Fruit fly (Drosophila melanogaster): ENCODE measurements around the gene CG7720.

CG7720 gene

dm6 chr3R:18741027-18741843, 53.7 kb downstream of the CG7720 start (continued):
- TF ChIP-seq gsb-n (tag; optimal IDR thresholded peaks at IDR 0.05), result peak; percentile 94
- TF ChIP-seq nerfin-2 (GFP tag; IDR thresholded peaks at IDR 0.05; ENCODE audit: partially characterized antibody), result no peak
- peak; percentile 94 for TF ChIP-seq H2.0 (GFP tag; IDR thresholded peaks at IDR 0.05)
- peak; percentile 95 for TF ChIP-seq scrt (GFP tag; optimal IDR thresholded peaks at IDR 0.05)
- TF ChIP-seq mam (GFP tag; optimal IDR thresholded peaks at IDR 0.05), result peak; percentile 89
- TF ChIP-seq az2 (GFP tag; optimal IDR thresholded peaks at IDR 0.05), result peak; percentile 94
- no peak for TF ChIP-seq CG2129 (GFP tag; IDR thresholded peaks at IDR 0.05; ENCODE audit: partially characterized antibody)
- TF ChIP-seq CG3726 (GFP tag; IDR thresholded peaks at IDR 0.05), result peak; percentile 94
- TF ChIP-seq dm (GFP tag; optimal IDR thresholded peaks at IDR 0.05), result peak; percentile 68
- peak; percentile 88 for TF ChIP-seq kah (GFP tag; optimal IDR thresholded peaks at IDR 0.05)
- TF ChIP-seq BEAF-32 (GFP tag; optimal IDR thresholded peaks at IDR 0.05), result peak; percentile 7
- TF ChIP-seq CG12942 (GFP tag; optimal IDR thresholded peaks at IDR 0.05), result peak; percentile 94
- peak; percentile 21 for TF ChIP-seq CG14965 (GFP tag; optimal IDR thresholded peaks at IDR 0.05; ENCODE audit: borderline replicate concordance)
- TF ChIP-seq sug (tag; optimal IDR thresholded peaks at IDR 0.05), result peak; percentile 90
- no peak for TF ChIP-seq Sin3A (optimal IDR thresholded peaks at IDR 0.05)
- peak; percentile 89 for TF ChIP-seq gro (GFP tag; optimal IDR thresholded peaks at IDR 0.05)
- TF ChIP-seq Ptx1 (GFP tag; IDR thresholded peaks at IDR 0.05), result peak; percentile 96
- peak; percentile 92 for TF ChIP-seq CG11696 (GFP tag; IDR thresholded peaks at IDR 0.05)
- peak; percentile 57 for TF ChIP-seq shn (GFP tag; optimal IDR thresholded peaks at IDR 0.05)
- TF ChIP-seq GATAe (GFP tag; conservative IDR thresholded peaks at IDR 0.05), result peak; percentile 73
- peak; percentile 74 for TF ChIP-seq CG10565 (GFP tag; optimal IDR thresholded peaks at IDR 0.05)
- TF ChIP-seq Med (GFP tag), result peak; percentile 97
- peak; percentile 86 for TF ChIP-seq CG8281 (tag; optimal IDR thresholded peaks at IDR 0.05)
- peak; percentile 97 for TF ChIP-seq CG14441 (GFP tag; IDR thresholded peaks at IDR 0.05)
- TF ChIP-seq chif (GFP tag; optimal IDR thresholded peaks at IDR 0.05), result peak; percentile 71 to 82
- TF ChIP-seq CG34224 (GFP tag; IDR thresholded peaks at IDR 0.05; ENCODE audit: partially characterized antibody), result no peak
- TF ChIP-seq CG13624 (GFP tag; optimal IDR thresholded peaks at IDR 0.05), result peak; percentile 78
- TF ChIP-seq CG11247 (GFP tag; IDR thresholded peaks at IDR 0.05), result peak; percentile 96
- TF ChIP-seq vnd (GFP tag; IDR thresholded peaks at IDR 0.05; ENCODE audit: partially characterized antibody), result no peak
- 0 out of 4 replicates have a peak, but pooled peaks have one; percentile 50 for TF ChIP-seq chinmo (GFP tag; IDR thresholded peaks at IDR 0.05; ENCODE audit: partially characterized antibody)
- peak; percentile 14 for TF ChIP-seq pzg (GFP tag; optimal IDR thresholded peaks at IDR 0.05)
- TF ChIP-seq knrl (GFP tag; IDR thresholded peaks at IDR 0.05; ENCODE audit: partially characterized antibody), result no peak
- no peak for TF ChIP-seq tll (GFP tag; optimal IDR thresholded peaks at IDR 0.05)
- TF ChIP-seq CG16815 (GFP tag; optimal IDR thresholded peaks at IDR 0.05), result peak; percentile 88
- peak; percentile 85 for TF ChIP-seq ash1 (GFP tag; optimal IDR thresholded peaks at IDR 0.05)
- TF ChIP-seq lilli (GFP tag; optimal IDR thresholded peaks at IDR 0.05), result peak; percentile 96
- TF ChIP-seq twi (tag; optimal IDR thresholded peaks at IDR 0.05), result peak; percentile 92
- peak; percentile 92 for TF ChIP-seq C15 (GFP tag; IDR thresholded peaks at IDR 0.05)
- TF ChIP-seq ken (GFP tag; IDR thresholded peaks at IDR 0.05), result peak; percentile 94
- no peak for TF ChIP-seq br (optimal IDR thresholded peaks at IDR 0.05)
- TF ChIP-seq nau (GFP tag; optimal IDR thresholded peaks at IDR 0.05), result peak; percentile 94
- peak; percentile 93 for TF ChIP-seq danr (GFP tag; IDR thresholded peaks at IDR 0.05)
- TF ChIP-seq exex (tag; optimal IDR thresholded peaks at IDR 0.05), result peak; percentile 81
- peak; percentile 97 for TF ChIP-seq BtbVII (GFP tag; optimal IDR thresholded peaks at IDR 0.05)
- peak; percentile 67 for TF ChIP-seq p53 (GFP tag; optimal IDR thresholded peaks at IDR 0.05)
- peak; percentile 93 for TF ChIP-seq Hsf (GFP tag; optimal IDR thresholded peaks at IDR 0.05)
- TF ChIP-seq CG6791 (GFP tag; IDR thresholded peaks at IDR 0.05; ENCODE audit: partially characterized antibody), result 0 out of 3 replicates have a peak, but pooled peaks have one; percentile 7
- peak; percentile 97 for TF ChIP-seq sens (GFP tag)
- peak; percentile 43 for TF ChIP-seq ftz-f1 (GFP tag; optimal IDR thresholded peaks at IDR 0.05)

All from whole organism, embryonic.